Worm (Caenorhabditis elegans) whole organism, L4 larva: ENCODE results near the gene C46C2.2.

Experiments
- ZK337.2 ChIP-seq: fragments of 200-800 bp; sonication (Bioruptor generic); IDR thresholded peaks from 2 replicates; pipeline ENCODE4 v1.3.6; 2022; ENCODE audit warnings: missing genetic modification reagents, missing genetic modification characterization, missing compliant biosample characterization
- aha-1 ChIP-seq: fragments of 150-350 bp; peaks from one replicate; lab custom pipeline; 2014; ENCODE audit warnings: missing biosample characterization, missing genetic modification characterization
- aly-2 ChIP-seq: sonication (generic microtip); optimal IDR thresholded peaks from 2 replicates; lab custom pipeline; 2018; ENCODE audit warnings: missing biosample characterization, missing genetic modification characterization
- ama-1 ChIP-seq: fragments of 150-350 bp; optimal IDR thresholded peaks from 2 replicates; lab custom pipeline; 2014; ENCODE audit warnings: inconsistent platforms, mixed read lengths
- arid-1 ChIP-seq: fragments of 200-800 bp; sonication (Bioruptor generic); conservative IDR thresholded peaks from 2 replicates; pipeline ENCODE4 v1.3.6; 2022; ENCODE audit warnings: missing genetic modification reagents, missing genetic modification characterization, missing compliant biosample characterization
- attf-4 ChIP-seq: sonication (generic microtip); optimal IDR thresholded peaks from 3 replicates; lab custom pipeline; 2017; ENCODE audit warnings: missing biosample characterization, missing genetic modification characterization
- ceh-20 ChIP-seq: fragments of 200-800 bp; sonication (Bioruptor generic); IDR thresholded peaks from 2 replicates; pipeline ENCODE4 v1.3.6; 2022; ENCODE audit warnings: missing genetic modification reagents, missing genetic modification characterization, missing compliant biosample characterization
- ceh-44 ChIP-seq: fragments of 200-800 bp; sonication (Bioruptor generic); IDR thresholded peaks from 2 replicates; pipeline ENCODE4 v1.3.6; 2022; ENCODE audit warnings: missing genetic modification reagents, missing genetic modification characterization, missing compliant biosample characterization
- ceh-82 ChIP-seq: sonication (generic microtip); optimal IDR thresholded peaks from 2 replicates; lab custom pipeline; 2017; ENCODE audit warnings: missing biosample characterization, missing genetic modification characterization
- ctbp-1 ChIP-seq: fragments of 200-800 bp; sonication (Bioruptor generic); IDR thresholded peaks from 2 replicates; pipeline ENCODE4 v1.3.6; 2022; ENCODE audit warnings: missing genetic modification reagents, missing genetic modification characterization, missing compliant biosample characterization
- dmd-8 ChIP-seq: fragments of 200-800 bp; sonication (Bioruptor generic); IDR thresholded peaks from 2 replicates; pipeline ENCODE4 v1.3.6; 2022; ENCODE audit warnings: missing genetic modification characterization, missing compliant biosample characterization
- fkh-10 ChIP-seq: fragments of 150-350 bp; optimal IDR thresholded peaks from 2 replicates; lab custom pipeline; 2014; ENCODE audit warnings: missing biosample characterization, missing genetic modification reagents, missing genetic modification characterization
- hif-1 ChIP-seq, 2 experiments: sonication (generic microtip); optimal IDR thresholded peaks; 2 replicates each; lab custom pipeline; 2016 to 2017; ENCODE audit warnings: missing compliant biosample characterization in 2 of 2, missing genetic modification characterization in 2 of 2, missing genetic modification reagents in 2 of 2, missing genotype in 2 of 2, mild to moderate bottlenecking in 1 of 2
- hlh-30 ChIP-seq: sonication (generic microtip); optimal IDR thresholded peaks from 2 replicates; lab custom pipeline; 2017; ENCODE audit warnings: antibody characterized with exemption, mild to moderate bottlenecking, missing genetic modification characterization, missing compliant biosample characterization; ENCODE audit not compliant: insufficient read depth
- lin-29 ChIP-seq: fragments of 200-800 bp; sonication (Bioruptor generic); IDR thresholded peaks from 2 replicates; pipeline ENCODE4 v1.3.6; 2022; ENCODE audit warnings: missing genetic modification reagents, missing genetic modification characterization, missing compliant biosample characterization
- lin-39 ChIP-seq: fragments of 150-350 bp; optimal IDR thresholded peaks from 2 replicates; lab custom pipeline; 2014; ENCODE audit warnings: missing biosample characterization, missing genetic modification reagents, missing genetic modification characterization
- lsy-2 ChIP-seq, 2 experiments: fragments of 150-350 bp in 1 of 2; sonication (generic microtip) in 1 of 2; optimal IDR thresholded peaks; 2 replicates each; lab custom pipeline; 2014 to 2017; ENCODE audit warnings: missing biosample characterization in 2 of 2, missing genetic modification characterization in 2 of 2
- madf-5 ChIP-seq, 2 experiments: fragments of 200-800 bp; sonication (Bioruptor generic); IDR thresholded peaks; 2 replicates each; pipeline ENCODE4 v1.3.6; 2022; ENCODE audit warnings: missing compliant biosample characterization in 2 of 2, missing genetic modification characterization in 2 of 2
- madf-9 ChIP-seq: fragments of 200-800 bp; sonication (Bioruptor generic); conservative IDR thresholded peaks from 2 replicates; pipeline ENCODE4 v1.3.6; 2022; ENCODE audit warnings: missing genetic modification reagents, missing genetic modification characterization, missing compliant biosample characterization
- mdl-1 ChIP-seq, 2 experiments: fragments of 150-350 bp in 1 of 2; sonication (generic microtip) in 1 of 2; optimal IDR thresholded peaks; 2 replicates each; lab custom pipeline; 2014 to 2017; ENCODE audit warnings: missing biosample characterization in 2 of 2, missing genetic modification characterization in 2 of 2
- mep-1 ChIP-seq: fragments of 150-350 bp; sonication (generic microtip); optimal IDR thresholded peaks from 3 replicates; lab custom pipeline; 2014; ENCODE audit warnings: missing biosample characterization, missing genetic modification characterization
- mes-2 ChIP-seq: sonication (generic microtip); optimal IDR thresholded peaks from 2 replicates; lab custom pipeline; 2016; ENCODE audit warnings: missing genotype, mild to moderate bottlenecking, missing genetic modification characterization, missing compliant biosample characterization; ENCODE audit not compliant: poor library complexity, severe bottlenecking
- mxl-3 ChIP-seq: fragments of 200-800 bp; sonication (Bioruptor generic); optimal IDR thresholded peaks from 2 replicates; lab custom pipeline; 2018; ENCODE audit warnings: mild to moderate bottlenecking, missing genetic modification characterization, missing compliant biosample characterization
- nhr-10 ChIP-seq: fragments of 150-350 bp; optimal IDR thresholded peaks from 2 replicates; lab custom pipeline; 2014; ENCODE audit warnings: missing biosample characterization, missing genetic modification characterization
- nhr-25 ChIP-seq: sonication (generic microtip); optimal IDR thresholded peaks from 2 replicates; lab custom pipeline; 2017; ENCODE audit warnings: missing genetic modification characterization, mild to moderate bottlenecking, missing compliant biosample characterization, antibody characterized with exemption, moderate library complexity, borderline replicate concordance; ENCODE audit not compliant: insufficient read depth
- nhr-41 ChIP-seq: fragments of 200-800 bp; sonication (Bioruptor generic); IDR thresholded peaks from 2 replicates; pipeline ENCODE4 v1.3.6; 2022; ENCODE audit warnings: missing genetic modification reagents, missing genetic modification characterization, missing compliant biosample characterization
- nhr-6 ChIP-seq: fragments of 150-350 bp; optimal IDR thresholded peaks from 2 replicates; lab custom pipeline; 2014; ENCODE audit warnings: missing biosample characterization, missing genetic modification characterization
- php-3 ChIP-seq: fragments of 200-800 bp; sonication (Bioruptor generic); IDR thresholded peaks from 2 replicates; pipeline ENCODE4 v1.3.6; 2022; ENCODE audit warnings: missing genetic modification reagents, missing genetic modification characterization, missing compliant biosample characterization
- rbr-2 ChIP-seq: sonication (generic microtip); optimal IDR thresholded peaks from 2 replicates; lab custom pipeline; 2016; ENCODE audit warnings: missing genotype, missing genetic modification characterization, missing compliant biosample characterization
- skn-1 ChIP-seq: fragments of 150-350 bp; optimal IDR thresholded peaks from 2 replicates; lab custom pipeline; 2014; ENCODE audit warnings: missing biosample characterization, missing genetic modification characterization
- snpc-4 ChIP-seq: fragments of 150-350 bp; optimal IDR thresholded peaks from 2 replicates; lab custom pipeline; 2014; ENCODE audit warnings: missing biosample characterization, missing genetic modification characterization
- spr-3 ChIP-seq: fragments of 200-800 bp; sonication (Bioruptor generic); optimal IDR thresholded peaks from 2 replicates; lab custom pipeline; 2018; ENCODE audit warnings: mild to moderate bottlenecking, missing genetic modification characterization, missing compliant biosample characterization
- tra-1 ChIP-seq: fragments of 200-800 bp; sonication (Bioruptor generic); IDR thresholded peaks from 2 replicates; pipeline ENCODE4 v1.3.6; 2022; ENCODE audit warnings: missing genetic modification reagents, missing genetic modification characterization, missing compliant biosample characterization
- unc-62 ChIP-seq, 3 experiments: fragments of 150-350 bp in 1 of 3; sonication (generic microtip); optimal IDR thresholded peaks in 2 of 3; peaks in 1 of 3; 1 replicate in 1 of 3; 2 replicates in 2 of 3; lab custom pipeline; 2014 to 2017; ENCODE audit warnings: missing biosample characterization in 3 of 3, missing genetic modification characterization in 3 of 3, missing genetic modification reagents in 3 of 3, missing genotype in 1 of 3
- vab-7 ChIP-seq: fragments of 200-800 bp; sonication (Bioruptor generic); IDR thresholded peaks from 2 replicates; pipeline ENCODE4 v1.3.6; 2022; ENCODE audit warnings: missing genetic modification reagents, missing genetic modification characterization, missing compliant biosample characterization
- zag-1 ChIP-seq: fragments of 150-350 bp; optimal IDR thresholded peaks from 2 replicates; lab custom pipeline; 2014; ENCODE audit warnings: missing biosample characterization, missing genetic modification characterization
- zfp-2 ChIP-seq: sonication (generic microtip); optimal IDR thresholded peaks from 2 replicates; lab custom pipeline; 2016; ENCODE audit warnings: mild to moderate bottlenecking, missing genetic modification characterization, missing compliant biosample characterization
- zip-11 ChIP-seq: fragments of 200-800 bp; sonication (Bioruptor generic); IDR thresholded peaks from 2 replicates; pipeline ENCODE4 v1.3.6; 2022; ENCODE audit warnings: missing genetic modification characterization, missing compliant biosample characterization
- zip-2 ChIP-seq: fragments of 150-350 bp; optimal IDR thresholded peaks from 2 replicates; lab custom pipeline; 2014; ENCODE audit warnings: missing biosample characterization, missing genetic modification characterization
- ztf-11 ChIP-seq: fragments of 150-350 bp; optimal IDR thresholded peaks from 2 replicates; lab custom pipeline; 2014; ENCODE audit warnings: missing biosample characterization, missing genetic modification characterization

The C46C2.2 gene

ce11 chrIV:9212121-9212520, 5.4 kb upstream of the C46C2.2 start, which contains the start of gene C46C2.6:
C46C2.6 (plus strand) TSS chrIV:9212421.
- peak; percentile 14 for TF ChIP-seq ama-1
- TF ChIP-seq nhr-41 (GFP tag; lab: Robert Waterston, UW) = no peak
- peak in 1 of 2 experiments; percentile 4 for TF ChIP-seq unc-62 (GFP tag; optimal IDR thresholded peaks at IDR 0.05 in 1 of 2; lab: Kevin White, UChicago)
- TF ChIP-seq unc-62 (tag; optimal IDR thresholded peaks at IDR 0.05; lab: Kevin White, UChicago) = no peak

- TF ChIP-seq skn-1 = no peak
- TF ChIP-seq unc-62 (GFP tag; optimal IDR thresholded peaks at IDR 0.05 in 1 of 2; lab: Kevin White, UChicago) = peak in 1 of 2 experiments; percentile 94
- TF ChIP-seq unc-62 (tag; optimal IDR thresholded peaks at IDR 0.05; lab: Kevin White, UChicago) = no peak
Observed at ce11 chrIV:9214823-9215222, 2.7 kb upstream of the C46C2.2 start.

- TF ChIP-seq hif-1 (tag; optimal IDR thresholded peaks at IDR 0.05; lab: Kevin White, UChicago) (peak in 1 of 2 experiments; percentile 95), dmd-8 (GFP tag; lab: Robert Waterston, UW) (no peak), ztf-11 (tag; lab: Kevin White, UChicago) (no peak), tra-1 (no peak), aha-1 (peak; percentile 97), lsy-2 (tag; optimal IDR thresholded peaks at IDR 0.05; lab: Kevin White, UChicago) (peak in 1 of 2 experiments; percentile 26), php-3 (no peak)
- TF ChIP-seq, all 104 proteins: peak for 3
Observed at ce11 chrIV:9215824-9216223, 1.7 kb upstream of the C46C2.2 start.

- TF ChIP-seq ZK337.2 (GFP tag; lab: Robert Waterston, UW) = no peak
- no peak for TF ChIP-seq arid-1 (GFP tag; lab: Robert Waterston, UW)
- no peak for TF ChIP-seq madf-9 (GFP tag; lab: Robert Waterston, UW)
- TF ChIP-seq zip-11 (GFP tag; lab: Robert Waterston, UW) = no peak
- no peak for TF ChIP-seq php-3
- TF ChIP-seq fkh-10 (GFP tag; lab: Kevin White, UChicago) = peak; percentile 6
- peak; percentile 19 for TF ChIP-seq mxl-3 (GFP tag; lab: Kevin White, UChicago)
- TF ChIP-seq mep-1 (tag; lab: Kevin White, UChicago) = peak; percentile 45
- no peak for TF ChIP-seq snpc-4 (tag; lab: Kevin White, UChicago)
- TF ChIP-seq mes-2 (tag; lab: Kevin White, UChicago) = peak; percentile 60
- no peak for TF ChIP-seq dmd-8 (GFP tag; lab: Robert Waterston, UW)
- no peak for TF ChIP-seq zag-1 (tag; lab: Kevin White, UChicago)
- no peak for TF ChIP-seq nhr-10 (tag; lab: Kevin White, UChicago)
- no peak for TF ChIP-seq spr-3 (GFP tag; lab: Kevin White, UChicago)
- TF ChIP-seq vab-7 (GFP tag; lab: Robert Waterston, UW) = no peak
- no peak for TF ChIP-seq lin-29
- peak; percentile 99 for TF ChIP-seq aha-1
- no peak for TF ChIP-seq zip-2 (tag; lab: Kevin White, UChicago)
- TF ChIP-seq hlh-30 (tag; lab: Kevin White, UChicago) = peak; percentile 60
- TF ChIP-seq ctbp-1 = no peak
- peak in 1 of 2 experiments; percentile 36 for TF ChIP-seq hif-1 (tag; optimal IDR thresholded peaks at IDR 0.05; lab: Kevin White, UChicago)
- no peak for TF ChIP-seq madf-5 (GFP tag; IDR thresholded peaks at IDR 0.05; lab: Robert Waterston, UW)
- TF ChIP-seq ceh-44 (GFP tag; lab: Robert Waterston, UW) = no peak
- TF ChIP-seq lin-39 (tag; lab: Kevin White, UChicago) = no peak
- TF ChIP-seq ceh-20 = 0 out of 2 replicates have a peak, but pooled peaks have one; percentile 32
- TF ChIP-seq zfp-2 (tag; lab: Kevin White, UChicago) = no peak
- no peak for TF ChIP-seq attf-4 (tag; lab: Kevin White, UChicago)
- TF ChIP-seq nhr-25 = no peak
- TF ChIP-seq ceh-82 (tag; lab: Kevin White, UChicago) = no peak
- no peak for TF ChIP-seq nhr-6 (tag; lab: Kevin White, UChicago)
- TF ChIP-seq rbr-2 (tag; lab: Kevin White, UChicago) = peak; percentile 27
- peak; percentile 12 to 58 for TF ChIP-seq lsy-2 (tag; optimal IDR thresholded peaks at IDR 0.05; lab: Kevin White, UChicago)
- peak in 1 of 2 experiments; percentile 92 for TF ChIP-seq mdl-1 (tag; optimal IDR thresholded peaks at IDR 0.05; lab: Kevin White, UChicago)
- no peak for TF ChIP-seq aly-2 (tag; lab: Kevin White, UChicago)
Observed at ce11 chrIV:9216437-9216836, 1.1 kb upstream of the C46C2.2 start.
